Fruit fly (Drosophila melanogaster): ENCODE results near the gene CG3176.
A peak's percentile ranks its signal among the peaks of the same experiment; 100 is the strongest.

The CG3176 gene

dm6 chrX:494607-495006, 12.9 kb downstream of the CG3176 start, which contains the start of gene CG17778 (continued):
- TF ChIP-seq CG4360 (GFP tag; IDR thresholded peaks at IDR 0.05) (no peak), CG7839 (tag; optimal IDR thresholded peaks at IDR 0.05) (no peak), Dfd (GFP tag; optimal IDR thresholded peaks at IDR 0.05) (no peak), CG3065 (GFP tag; optimal IDR thresholded peaks at IDR 0.05) (no peak), pan (optimal IDR thresholded peaks at IDR 0.05) (no peak), pan (GFP tag; optimal IDR thresholded peaks at IDR 0.05 in 1 of 2, IDR thresholded peaks at IDR 0.05 in 1 of 2) (peak in 1 of 2 experiments; percentile 35), CG2120 (GFP tag; optimal IDR thresholded peaks at IDR 0.05) (peak; percentile 32), CG8290 (GFP tag; optimal IDR thresholded peaks at IDR 0.05) (no peak), CG8290 (tag; optimal IDR thresholded peaks at IDR 0.05) (peak in 1 of 2 experiments; percentile 28), CG10565 (GFP tag; optimal IDR thresholded peaks at IDR 0.05) (no peak), Rfx (GFP tag; IDR thresholded peaks at IDR 0.05) (0 out of 2 replicates have a peak, but pooled peaks have one; percentile 23), br (optimal IDR thresholded peaks at IDR 0.05) (no peak), row (GFP tag; IDR thresholded peaks at IDR 0.05) (peak; percentile 35; the same call in 2 of the 3 replicates), Mes4 (GFP tag; optimal IDR thresholded peaks at IDR 0.05) (no peak), Oaz (GFP tag; IDR thresholded peaks at IDR 0.05) (no peak), CG16779 (GFP tag; IDR thresholded peaks at IDR 0.05) (peak; percentile 35; the same call in 1 of the 2 replicates), H15 (GFP tag; IDR thresholded peaks at IDR 0.05) (0 out of 3 replicates have a peak, but pooled peaks have one; percentile 29), CG7357 (GFP tag; IDR thresholded peaks at IDR 0.05) (no peak), wdn (GFP tag; IDR thresholded peaks at IDR 0.05) (no peak), slbo (GFP tag; IDR thresholded peaks at IDR 0.05) (peak; percentile 30; the same call in 1 of the 2 replicates), zf30C (GFP tag; optimal IDR thresholded peaks at IDR 0.05) (no peak), Lpt (GFP tag; optimal IDR thresholded peaks at IDR 0.05) (no peak), Optix (GFP tag; IDR thresholded peaks at IDR 0.05) (no peak), al (GFP tag; IDR thresholded peaks at IDR 0.05) (no peak), Bdp1 (GFP tag; optimal IDR thresholded peaks at IDR 0.05) (no peak), CG11695 (GFP tag; IDR thresholded peaks at IDR 0.05) (0 out of 3 replicates have a peak, but pooled peaks have one; percentile 18), klu (GFP tag; IDR thresholded peaks at IDR 0.05) (no peak), sd (tag; optimal IDR thresholded peaks at IDR 0.05) (peak; percentile 55), Sry-δ (GFP tag; optimal IDR thresholded peaks at IDR 0.05) (no peak), ro (GFP tag; IDR thresholded peaks at IDR 0.05) (no peak), odd (GFP tag; optimal IDR thresholded peaks at IDR 0.05) (no peak), prd (optimal IDR thresholded peaks at IDR 0.05) (no peak), prd (GFP tag; IDR thresholded peaks at IDR 0.05) (0 out of 3 replicates have a peak, but pooled peaks have one; percentile 26), jumu (GFP tag; optimal IDR thresholded peaks at IDR 0.05) (no peak), knrl (GFP tag; IDR thresholded peaks at IDR 0.05; ENCODE audit: partially characterized antibody) (no peak), CG17359 (tag; optimal IDR thresholded peaks at IDR 0.05) (no peak), Nf-YB (GFP tag; optimal IDR thresholded peaks at IDR 0.05) (peak; percentile 28), Med (GFP tag) (peak; percentile 75), CG15601 (tag; optimal IDR thresholded peaks at IDR 0.05) (no peak), CG13123 (GFP tag; optimal IDR thresholded peaks at IDR 0.05) (no peak), chif (GFP tag; optimal IDR thresholded peaks at IDR 0.05) (no peak), CG30020 (tag; optimal IDR thresholded peaks at IDR 0.05) (no peak), gfzf (GFP tag; optimal IDR thresholded peaks at IDR 0.05) (no peak), CG9876 (GFP tag; optimal IDR thresholded peaks at IDR 0.05) (no peak), da (GFP tag; optimal IDR thresholded peaks at IDR 0.05) (no peak), lov (optimal IDR thresholded peaks at IDR 0.05) (no peak), lov (GFP tag; IDR thresholded peaks at IDR 0.05) (no peak), CG4328 (GFP tag; optimal IDR thresholded peaks at IDR 0.05) (no peak), Opbp (GFP tag; IDR thresholded peaks at IDR 0.05; ENCODE audit: partially characterized antibody) (no peak), ase (GFP tag; IDR thresholded peaks at IDR 0.05) (peak; percentile 33; the same call in 1 of the 3 replicates), Ptx1 (GFP tag; IDR thresholded peaks at IDR 0.05) (peak; percentile 31; the same call in 1 of the 2 replicates), Trl (optimal IDR thresholded peaks at IDR 0.05) (peak; percentile 32 to 46), Trl (GFP tag; optimal IDR thresholded peaks at IDR 0.05) (no peak), Nf-YA (GFP tag; IDR thresholded peaks at IDR 0.05) (no peak)

Data from whole organism, embryonic.